Fruit fly (Drosophila melanogaster): ENCODE data around the gene Grx3.

Grx3 gene

dm6 chr2L:13368940-13369339, 2.7 kb downstream of the Grx3 start, which contains the start of gene CG31855 (continued):
- peak; percentile 75 for TF ChIP-seq nau (GFP tag; optimal IDR thresholded peaks at IDR 0.05)
- peak; percentile 72 for TF ChIP-seq gcm2 (GFP tag; optimal IDR thresholded peaks at IDR 0.05)
- no peak for TF ChIP-seq hkb (optimal IDR thresholded peaks at IDR 0.05)
- peak; percentile 79 for TF ChIP-seq hkb (GFP tag; IDR thresholded peaks at IDR 0.05)
- TF ChIP-seq Fer3 (tag; optimal IDR thresholded peaks at IDR 0.05) = peak; percentile 85
- peak; percentile 52 for TF ChIP-seq Sry-β (GFP tag; optimal IDR thresholded peaks at IDR 0.05)
- TF ChIP-seq CG10274 (GFP tag; optimal IDR thresholded peaks at IDR 0.05) = no peak
- TF ChIP-seq CG8089 (GFP tag; optimal IDR thresholded peaks at IDR 0.05) = peak; percentile 43
- no peak for TF ChIP-seq Doc2 (GFP tag; IDR thresholded peaks at IDR 0.05)
- TF ChIP-seq Pdp1 (GFP tag; optimal IDR thresholded peaks at IDR 0.05) = peak; percentile 71 to 79
- TF ChIP-seq Antp (GFP tag; optimal IDR thresholded peaks at IDR 0.05) = peak; percentile 79
- TF ChIP-seq Abd-B (GFP tag; optimal IDR thresholded peaks at IDR 0.05) = peak; percentile 30
- TF ChIP-seq vnd (GFP tag; IDR thresholded peaks at IDR 0.05; ENCODE audit: partially characterized antibody) = 0 out of 3 replicates have a peak, but pooled peaks have one; percentile 35
- TF ChIP-seq Rx (GFP tag; IDR thresholded peaks at IDR 0.05) = 0 out of 2 replicates have a peak, but pooled peaks have one; percentile 9
- peak; percentile 74 for TF ChIP-seq CG10462 (GFP tag; optimal IDR thresholded peaks at IDR 0.05)
- TF ChIP-seq B-H1 (GFP tag; IDR thresholded peaks at IDR 0.05) = peak; percentile 19; the same call in 1 of the 3 replicates
- peak; percentile 73 for TF ChIP-seq CG15601 (tag; optimal IDR thresholded peaks at IDR 0.05)
- TF ChIP-seq CG10147 (GFP tag; optimal IDR thresholded peaks at IDR 0.05) = peak; percentile 66
- peak; percentile 61 for TF ChIP-seq schlank (tag; optimal IDR thresholded peaks at IDR 0.05)
- TF ChIP-seq rib (GFP tag; IDR thresholded peaks at IDR 0.05) = peak; percentile 80
- TF ChIP-seq CG34422 (GFP tag; IDR thresholded peaks at IDR 0.05) = peak; percentile 87
- TF ChIP-seq zfh2 (GFP tag; optimal IDR thresholded peaks at IDR 0.05) = peak; percentile 80
- no peak for TF ChIP-seq CG11560 (tag; IDR thresholded peaks at IDR 0.05)
- TF ChIP-seq CG11247 (GFP tag; IDR thresholded peaks at IDR 0.05) = peak; percentile 85
- TF ChIP-seq gce (GFP tag; IDR thresholded peaks at IDR 0.05) = peak; percentile 35; the same call in 1 of the 3 replicates
- TF ChIP-seq CG31388 (GFP tag; optimal IDR thresholded peaks at IDR 0.05) = peak; percentile 67
- TF ChIP-seq lmd (GFP tag; IDR thresholded peaks at IDR 0.05) = peak; percentile 81
- TF ChIP-seq seq (GFP tag; IDR thresholded peaks at IDR 0.05) = peak; percentile 50; the same call in 1 of the 2 replicates
- no peak for TF ChIP-seq cg (GFP tag; optimal IDR thresholded peaks at IDR 0.05)
- TF ChIP-seq en (GFP tag; optimal IDR thresholded peaks at IDR 0.05) = peak; percentile 23
- TF ChIP-seq CG9797 (GFP tag; optimal IDR thresholded peaks at IDR 0.05) = no peak
- TF ChIP-seq sqz (GFP tag; optimal IDR thresholded peaks at IDR 0.05) = peak; percentile 58
- no peak for TF ChIP-seq danr (GFP tag; IDR thresholded peaks at IDR 0.05)
- peak; percentile 92 for TF ChIP-seq CG13894 (tag; optimal IDR thresholded peaks at IDR 0.05)
- TF ChIP-seq ash1 (GFP tag; optimal IDR thresholded peaks at IDR 0.05) = no peak
- peak; percentile 62 for TF ChIP-seq klu (GFP tag; IDR thresholded peaks at IDR 0.05)
- TF ChIP-seq otp (GFP tag; IDR thresholded peaks at IDR 0.05) = peak; percentile 53; the same call in 1 of the 3 replicates
- peak; percentile 86 for TF ChIP-seq CG4424 (GFP tag; optimal IDR thresholded peaks at IDR 0.05)
- TF ChIP-seq Hsf (GFP tag; optimal IDR thresholded peaks at IDR 0.05) = peak; percentile 80
- no peak for TF ChIP-seq pros (GFP tag; optimal IDR thresholded peaks at IDR 0.05)
- TF ChIP-seq CG11085 (GFP tag; IDR thresholded peaks at IDR 0.05) = peak; percentile 82
- no peak for TF ChIP-seq TFAM (GFP tag; optimal IDR thresholded peaks at IDR 0.05)
- peak; percentile 61 for TF ChIP-seq ATbp (GFP tag; optimal IDR thresholded peaks at IDR 0.05)
- TF ChIP-seq CHES-1-like (GFP tag; optimal IDR thresholded peaks at IDR 0.05) = peak; percentile 58
- TF ChIP-seq pnt (GFP tag; optimal IDR thresholded peaks at IDR 0.05) = peak; percentile 47
- TF ChIP-seq chinmo (GFP tag; IDR thresholded peaks at IDR 0.05; ENCODE audit: partially characterized antibody) = no peak
- TF ChIP-seq CG34224 (GFP tag; IDR thresholded peaks at IDR 0.05; ENCODE audit: partially characterized antibody) = no peak; the same call in 2 of the 3 replicates
- TF ChIP-seq Ssrp (tag; optimal IDR thresholded peaks at IDR 0.05) = peak; percentile 63
- peak; percentile 33 for TF ChIP-seq CG7271 (tag; optimal IDR thresholded peaks at IDR 0.05)
- TF ChIP-seq CG8924 (tag; optimal IDR thresholded peaks at IDR 0.05) = peak; percentile 82
- peak; percentile 93 for TF ChIP-seq lilli (GFP tag; optimal IDR thresholded peaks at IDR 0.05)
